Worm (Caenorhabditis elegans) whole organism, L3 larva: ENCODE measurements around the gene R10H10.3.

ENCODE experiments used
- R02D3.7 ChIP-seq: fragments of 150-350 bp; optimal IDR thresholded peaks from 2 replicates; lab custom pipeline; 2014; ENCODE audit warnings: missing biosample characterization, missing genetic modification characterization
- ZK546.5 ChIP-seq: sonication (generic microtip); optimal IDR thresholded peaks from 2 replicates; lab custom pipeline; 2017; ENCODE audit warnings: missing biosample characterization, missing genetic modification characterization
- aly-2 ChIP-seq: fragments of 150-350 bp; optimal IDR thresholded peaks from 2 replicates; lab custom pipeline; 2014; ENCODE audit warnings: missing biosample characterization, missing genetic modification characterization
- ama-1 ChIP-seq: fragments of 150-350 bp; optimal IDR thresholded peaks from 2 replicates; lab custom pipeline; 2018
- ceh-16 ChIP-seq: sonication (generic microtip); optimal IDR thresholded peaks from 2 replicates; lab custom pipeline; 2017; ENCODE audit warnings: missing biosample characterization, missing genetic modification characterization
- ceh-28 ChIP-seq: fragments of 150-350 bp; optimal IDR thresholded peaks from 2 replicates; lab custom pipeline; 2014; ENCODE audit warnings: missing biosample characterization, missing genetic modification reagents, missing genetic modification characterization
- ceh-82 ChIP-seq: fragments of 150-350 bp; optimal IDR thresholded peaks from 2 replicates; lab custom pipeline; 2014; ENCODE audit warnings: missing biosample characterization, missing genetic modification characterization
- ceh-9 ChIP-seq: sonication (generic microtip); optimal IDR thresholded peaks from 2 replicates; lab custom pipeline; 2018; ENCODE audit warnings: missing biosample characterization, missing genetic modification characterization
- daf-12 ChIP-seq: fragments of 150-350 bp; optimal IDR thresholded peaks from 2 replicates; lab custom pipeline; 2014; ENCODE audit warnings: missing biosample characterization, missing genetic modification reagents, missing genetic modification characterization
- egl-5 ChIP-seq: fragments of 150-350 bp; optimal IDR thresholded peaks from 2 replicates; lab custom pipeline; 2017; ENCODE audit warnings: missing biosample characterization, missing genetic modification reagents, missing genetic modification characterization, inconsistent platforms
- elt-2 ChIP-seq: sonication (generic microtip); optimal IDR thresholded peaks from 2 replicates; lab custom pipeline; 2016; ENCODE audit warnings: missing genetic modification reagents, mild to moderate bottlenecking, missing genetic modification characterization, missing compliant biosample characterization
- elt-3 ChIP-seq, 3 experiments: fragments of 150-350 bp in 1 of 3; sonication (generic microtip) in 2 of 3; optimal IDR thresholded peaks; 2 replicates in 2 of 3; 4 replicates in 1 of 3; lab custom pipeline; 2014 to 2017; ENCODE audit warnings: missing biosample characterization in 3 of 3, missing genetic modification characterization in 3 of 3
- eor-1 ChIP-seq, 2 experiments: fragments of 150-350 bp; optimal IDR thresholded peaks; 2 replicates each; lab custom pipeline; 2014 to 2018; ENCODE audit warnings: missing biosample characterization in 2 of 2, missing genetic modification characterization in 2 of 2
- fkh-10 ChIP-seq: sonication (generic microtip); optimal IDR thresholded peaks from 2 replicates; lab custom pipeline; 2017; ENCODE audit warnings: missing biosample characterization, missing genetic modification reagents, missing genetic modification characterization
- fkh-2 ChIP-seq: fragments of 150-350 bp; optimal IDR thresholded peaks from 2 replicates; lab custom pipeline; 2014; ENCODE audit warnings: missing biosample characterization, missing genetic modification reagents, missing genetic modification characterization
- fos-1 ChIP-seq: fragments of 150-350 bp; optimal IDR thresholded peaks from 2 replicates; lab custom pipeline; 2014; ENCODE audit warnings: missing biosample characterization, missing genetic modification characterization
- hmg-11 ChIP-seq: sonication (generic microtip); optimal IDR thresholded peaks from 2 replicates; lab custom pipeline; 2016; ENCODE audit warnings: missing genetic modification characterization, missing compliant biosample characterization
- jun-1 ChIP-seq: fragments of 150-350 bp; optimal IDR thresholded peaks from 2 replicates; lab custom pipeline; 2014; ENCODE audit warnings: missing biosample characterization, missing genetic modification reagents, missing genetic modification characterization
- lin-15B ChIP-seq: fragments of 150-350 bp; optimal IDR thresholded peaks from 2 replicates; lab custom pipeline; 2014; ENCODE audit warnings: missing biosample characterization, missing genetic modification characterization
- lin-39 ChIP-seq: fragments of 150-350 bp; optimal IDR thresholded peaks from 2 replicates; lab custom pipeline; 2018; ENCODE audit warnings: missing biosample characterization, missing genetic modification reagents, missing genetic modification characterization
- lsy-12 ChIP-seq: sonication (generic microtip); optimal IDR thresholded peaks from 2 replicates; lab custom pipeline; 2016; ENCODE audit warnings: mild to moderate bottlenecking, missing genetic modification characterization, missing compliant biosample characterization
- mml-1 ChIP-seq: fragments of 150-350 bp; sonication (generic microtip); optimal IDR thresholded peaks from 3 replicates; lab custom pipeline; 2014; ENCODE audit warnings: missing biosample characterization, missing genetic modification characterization
- nfya-1 ChIP-seq: sonication (generic microtip); optimal IDR thresholded peaks from 2 replicates; lab custom pipeline; 2017; ENCODE audit warnings: missing genetic modification characterization, mild to moderate bottlenecking, missing compliant biosample characterization, antibody characterized with exemption, moderate library complexity; ENCODE audit not compliant: insufficient read depth
- nhr-12 ChIP-seq: fragments of 150-350 bp; optimal IDR thresholded peaks from 2 replicates; lab custom pipeline; 2014; ENCODE audit warnings: missing biosample characterization, missing genetic modification characterization
- nhr-23 ChIP-seq: fragments of 150-350 bp; optimal IDR thresholded peaks from 2 replicates; lab custom pipeline; 2014; ENCODE audit warnings: missing biosample characterization, missing genetic modification reagents, missing genetic modification characterization
- nhr-25 ChIP-seq: sonication (generic microtip); optimal IDR thresholded peaks from 2 replicates; lab custom pipeline; 2017; ENCODE audit warnings: missing biosample characterization, missing genetic modification characterization
- nhr-28 ChIP-seq: fragments of 150-350 bp; optimal IDR thresholded peaks from 2 replicates; lab custom pipeline; 2014; ENCODE audit warnings: missing biosample characterization, missing genetic modification characterization
- nhr-43 ChIP-seq: sonication (generic microtip); optimal IDR thresholded peaks from 2 replicates; lab custom pipeline; 2016; ENCODE audit warnings: mild to moderate bottlenecking, missing genetic modification characterization, missing compliant biosample characterization; ENCODE audit not compliant: poor library complexity, severe bottlenecking
- nhr-76 ChIP-seq: fragments of 150-350 bp; sonication (generic microtip); optimal IDR thresholded peaks from 5 replicates; lab custom pipeline; 2014; ENCODE audit warnings: missing biosample characterization, missing genetic modification characterization
- nhr-77 ChIP-seq: fragments of 150-350 bp; optimal IDR thresholded peaks from 2 replicates; lab custom pipeline; 2014; ENCODE audit warnings: missing biosample characterization, missing genetic modification characterization
- pha-4 ChIP-seq: fragments of 150-350 bp; optimal IDR thresholded peaks from 2 replicates; lab custom pipeline; 2014; ENCODE audit warnings: missing biosample characterization, missing genetic modification reagents, missing genetic modification characterization
- pqm-1 ChIP-seq: fragments of 150-350 bp; optimal IDR thresholded peaks from 2 replicates; lab custom pipeline; 2017; ENCODE audit warnings: missing biosample characterization, missing genetic modification characterization, inconsistent platforms
- sea-2 ChIP-seq: fragments of 150-350 bp; sonication (generic microtip); optimal IDR thresholded peaks from 4 replicates; lab custom pipeline; 2014; ENCODE audit warnings: missing biosample characterization, missing genetic modification reagents, missing genetic modification characterization
- skn-1 ChIP-seq: fragments of 150-350 bp; optimal IDR thresholded peaks from 2 replicates; lab custom pipeline; 2014; ENCODE audit warnings: missing biosample characterization, missing genetic modification characterization
- snpc-4 ChIP-seq: fragments of 150-350 bp; optimal IDR thresholded peaks from 2 replicates; lab custom pipeline; 2014; ENCODE audit warnings: missing biosample characterization, missing genetic modification characterization
- tbx-2 ChIP-seq: sonication (generic microtip); optimal IDR thresholded peaks from 2 replicates; lab custom pipeline; 2016; ENCODE audit warnings: mild to moderate bottlenecking, missing genetic modification characterization, missing compliant biosample characterization
- unc-39 ChIP-seq: sonication (generic microtip); optimal IDR thresholded peaks from 4 replicates; lab custom pipeline; 2017; ENCODE audit warnings: missing biosample characterization, missing genetic modification characterization
- unc-62 ChIP-seq: fragments of 150-350 bp; sonication (generic microtip); optimal IDR thresholded peaks from 4 replicates; lab custom pipeline; 2014; ENCODE audit warnings: missing biosample characterization, missing genetic modification reagents, missing genetic modification characterization
- zag-1 ChIP-seq: fragments of 150-350 bp; optimal IDR thresholded peaks from 2 replicates; lab custom pipeline; 2014; ENCODE audit warnings: missing biosample characterization, missing genetic modification characterization
- ztf-11 ChIP-seq: fragments of 150-350 bp; optimal IDR thresholded peaks from 2 replicates; lab custom pipeline; 2014; ENCODE audit warnings: missing biosample characterization, missing genetic modification characterization
- ztf-4 ChIP-seq: fragments of 150-350 bp; optimal IDR thresholded peaks from 2 replicates; lab custom pipeline; 2014; ENCODE audit warnings: missing biosample characterization, missing genetic modification characterization

R10H10.3 gene

ce11 chrIV:10344621-10345020 is 43.7 kb upstream of the R10H10.3 start:
- TF ChIP-seq lin-15B (tag; lab: Kevin White, UChicago) (no peak), nhr-76 (tag; lab: Kevin White, UChicago) (no peak), ztf-11 (no peak), pha-4 (peak; percentile 7), nhr-12 (tag; lab: Kevin White, UChicago) (no peak), hmg-11 (tag; lab: Kevin White, UChicago) (peak; percentile 23), mml-1 (no peak), elt-3 (tag; optimal IDR thresholded peaks at IDR 0.05; lab: Kevin White, UChicago) (no peak), skn-1 (tag; lab: Kevin White, UChicago) (peak; percentile 56), ceh-16 (no peak), jun-1 (tag; lab: Kevin White, UChicago) (no peak), lsy-12 (tag; lab: Kevin White, UChicago) (no peak), nhr-23 (no peak), eor-1 (tag; optimal IDR thresholded peaks at IDR 0.05; lab: Kevin White, UChicago) (no peak), ztf-4 (no peak), lin-39 (peak; percentile 73), ceh-82 (tag; lab: Kevin White, UChicago) (no peak), fkh-10 (GFP tag; lab: Kevin White, UChicago) (no peak), nhr-43 (tag; lab: Kevin White, UChicago) (no peak), tbx-2 (tag; lab: Kevin White, UChicago) (no peak), zag-1 (tag; lab: Kevin White, UChicago) (no peak), daf-12 (no peak), ZK546.5 (tag; lab: Kevin White, UChicago) (no peak), unc-39 (tag; lab: Kevin White, UChicago) (no peak), aly-2 (tag; lab: Kevin White, UChicago) (no peak), ceh-28 (peak; percentile 50), ceh-9 (tag; lab: Kevin White, UChicago) (no peak), sea-2 (GFP tag; lab: Kevin White, UChicago) (no peak), fos-1 (tag; lab: Kevin White, UChicago) (no peak), nhr-77 (no peak), elt-2 (tag; lab: Kevin White, UChicago) (no peak), unc-62 (GFP tag; lab: Kevin White, UChicago) (no peak), snpc-4 (tag; lab: Kevin White, UChicago) (no peak), egl-5 (tag; lab: Kevin White, UChicago) (peak; percentile 23), R02D3.7 (tag; lab: Kevin White, UChicago) (no peak), nfya-1 (tag; lab: Kevin White, UChicago) (peak; percentile 83)
- TF ChIP-seq, all 47 proteins: peak for 7

- TF ChIP-seq lin-39: no peak
- peak; percentile 73 for TF ChIP-seq pha-4
Observed at ce11 chrIV:10345486-10345885, 42.8 kb upstream of the R10H10.3 start.

- TF ChIP-seq daf-12 (no peak), jun-1 (tag; lab: Kevin White, UChicago) (peak; percentile 1), nfya-1 (tag; lab: Kevin White, UChicago) (peak; percentile 75), pha-4 (peak; percentile 78), elt-2 (tag; lab: Kevin White, UChicago) (peak; percentile 4), egl-5 (tag; lab: Kevin White, UChicago) (peak; percentile 33), lin-15B (tag; lab: Kevin White, UChicago) (peak; percentile 25), ama-1 (lab: Kevin White, UChicago) (no peak), ZK546.5 (tag; lab: Kevin White, UChicago) (no peak), snpc-4 (tag; lab: Kevin White, UChicago) (peak; percentile 25), lin-39 (peak; percentile 41), nhr-23 (peak; percentile 27), hmg-11 (tag; lab: Kevin White, UChicago) (peak; percentile 50), ceh-28 (peak; percentile 1), fos-1 (tag; lab: Kevin White, UChicago) (no peak)
- TF ChIP-seq, all 47 proteins: peak for 11
Observed at ce11 chrIV:10345990-10346389, 42.3 kb upstream of the R10H10.3 start.

- TF ChIP-seq lin-15B (tag; lab: Kevin White, UChicago) (no peak), fkh-2 (tag; lab: Kevin White, UChicago) (no peak), lin-39 (no peak), nhr-77 (no peak), nhr-25 (tag; lab: Kevin White, UChicago) (no peak), nfya-1 (tag; lab: Kevin White, UChicago) (no peak), pqm-1 (tag; lab: Kevin White, UChicago) (no peak), jun-1 (tag; lab: Kevin White, UChicago) (no peak), nhr-12 (tag; lab: Kevin White, UChicago) (no peak), elt-3 (tag; optimal IDR thresholded peaks at IDR 0.05; lab: Kevin White, UChicago) (no peak), nhr-28 (tag; lab: Kevin White, UChicago) (no peak), daf-12 (no peak), nhr-23 (no peak), mml-1 (no peak), fkh-10 (GFP tag; lab: Kevin White, UChicago) (no peak)
Observed at ce11 chrIV:10346948-10347347, 41.4 kb upstream of the R10H10.3 start.
